Fruit fly (Drosophila melanogaster): Measurements from ENCODE around the gene Kaz.

The Kaz gene

dm6 chr3R:24810844-24811625 lies 18.7 kb downstream of the Kaz start (continued):
- TF ChIP-seq MBD-R2 (GFP tag; IDR thresholded peaks at IDR 0.05) (peak; percentile 68; the same call in 1 of the 2 replicates), chn (GFP tag; optimal IDR thresholded peaks at IDR 0.05) (peak; percentile 75), dpn (GFP tag; optimal IDR thresholded peaks at IDR 0.05) (peak; percentile 84 to 93), CG15073 (GFP tag; optimal IDR thresholded peaks at IDR 0.05) (peak; percentile 17), br (optimal IDR thresholded peaks at IDR 0.05) (no peak), cas (GFP tag; IDR thresholded peaks at IDR 0.05) (peak; percentile 62), CG12155 (GFP tag; optimal IDR thresholded peaks at IDR 0.05) (peak; percentile 87), CG14965 (GFP tag; optimal IDR thresholded peaks at IDR 0.05; ENCODE audit: borderline replicate concordance) (no peak), CG2202 (tag; optimal IDR thresholded peaks at IDR 0.05) (peak; percentile 54), mirr (GFP tag; optimal IDR thresholded peaks at IDR 0.05) (peak; percentile 92), kni (GFP tag; optimal IDR thresholded peaks at IDR 0.05) (no peak), bsh (GFP tag; optimal IDR thresholded peaks at IDR 0.05) (peak; percentile 84 to 90), CG7963 (GFP tag; IDR thresholded peaks at IDR 0.05; ENCODE audit: partially characterized antibody) (no peak), Mes4 (GFP tag; optimal IDR thresholded peaks at IDR 0.05) (peak; percentile 77), scrt (GFP tag; optimal IDR thresholded peaks at IDR 0.05) (peak; percentile 83), CG4404 (GFP tag; IDR thresholded peaks at IDR 0.05) (peak; percentile 61), E2f1 (GFP tag; IDR thresholded peaks at IDR 0.05) (peak; percentile 87), wor (GFP tag; IDR thresholded peaks at IDR 0.05) (peak; percentile 74), Rfx (GFP tag; IDR thresholded peaks at IDR 0.05) (peak; percentile 95), CG12299 (tag; optimal IDR thresholded peaks at IDR 0.05) (peak; percentile 73), CG10654 (GFP tag; optimal IDR thresholded peaks at IDR 0.05) (peak; percentile 67), dmrt11E (tag; optimal IDR thresholded peaks at IDR 0.05) (peak; percentile 40), D (optimal IDR thresholded peaks at IDR 0.05) (no peak), D (GFP tag; optimal IDR thresholded peaks at IDR 0.05) (peak; percentile 68), HmgZ (tag; optimal IDR thresholded peaks at IDR 0.05) (peak; percentile 93), insv (GFP tag; optimal IDR thresholded peaks at IDR 0.05) (no peak), BEAF-32 (GFP tag; optimal IDR thresholded peaks at IDR 0.05) (no peak), CG3065 (GFP tag; optimal IDR thresholded peaks at IDR 0.05) (no peak), CG11695 (GFP tag; IDR thresholded peaks at IDR 0.05) (peak; percentile 98), Kr (GFP tag; optimal IDR thresholded peaks at IDR 0.05) (no peak), klu (GFP tag; IDR thresholded peaks at IDR 0.05) (peak; percentile 68), Bgb (GFP tag; IDR thresholded peaks at IDR 0.05; ENCODE audit: partially characterized antibody) (no peak), NC2α (GFP tag; optimal IDR thresholded peaks at IDR 0.05) (peak; percentile 25), ems (GFP tag; optimal IDR thresholded peaks at IDR 0.05) (peak; percentile 93), CG6854 (GFP tag; optimal IDR thresholded peaks at IDR 0.05) (peak; percentile 77), bowl (GFP tag; IDR thresholded peaks at IDR 0.05) (peak; percentile 65; the same call in 1 of the 2 replicates), slbo (GFP tag; IDR thresholded peaks at IDR 0.05) (peak; percentile 94), slou (GFP tag; optimal IDR thresholded peaks at IDR 0.05) (peak; percentile 47), CG8944 (GFP tag; optimal IDR thresholded peaks at IDR 0.05) (peak; percentile 78), CG2116 (GFP tag; optimal IDR thresholded peaks at IDR 0.05) (peak; percentile 38), CG11085 (GFP tag; IDR thresholded peaks at IDR 0.05) (peak; percentile 63; the same call in 1 of the 2 replicates), CG18619 (GFP tag; optimal IDR thresholded peaks at IDR 0.05) (peak; percentile 86), dati (GFP tag; IDR thresholded peaks at IDR 0.05) (peak; percentile 65), D19A (tag; optimal IDR thresholded peaks at IDR 0.05) (peak; percentile 83), zfh2 (GFP tag; optimal IDR thresholded peaks at IDR 0.05) (peak; percentile 89), CG16815 (GFP tag; optimal IDR thresholded peaks at IDR 0.05) (peak; percentile 60), CG33213 (GFP tag; optimal IDR thresholded peaks at IDR 0.05) (peak; percentile 45), fd96Cb (tag; optimal IDR thresholded peaks at IDR 0.05) (peak; percentile 88), Dref (GFP tag; IDR thresholded peaks at IDR 0.05) (no peak), crol (GFP tag; IDR thresholded peaks at IDR 0.05) (0 out of 2 replicates have a peak, but pooled peaks have one; percentile 21)

All from whole organism, embryonic.